Worm (Caenorhabditis elegans): ENCODE results near the gene T21C12.8.

The T21C12.8 gene

ce11 chrIII:10560296-10560695 is 7.5 kb upstream of the T21C12.8 start, which contains the start of gene rab-30:
Gene rab-30 (plus strand): TSS chrIII:10560596.
- 0 out of 2 replicates have a peak, but pooled peaks have one; percentile 33 for TF ChIP-seq hsf-1 (GFP tag; IDR thresholded peaks at IDR 0.05)
- TF ChIP-seq F57C9.4 (tag; optimal IDR thresholded peaks at IDR 0.05): no peak

ce11 chrIII:10557910-10558309 is 5.1 kb upstream of the T21C12.8 start, which contains the start of gene T21C12.4:
Gene T21C12.4 (minus strand): TSS chrIII:10558010.
- TF ChIP-seq ets-4 (GFP tag; optimal IDR thresholded peaks at IDR 0.05) (no peak), B0035.1 (tag; optimal IDR thresholded peaks at IDR 0.05) (no peak)

- TF ChIP-seq zfh-2 (GFP tag; conservative IDR thresholded peaks at IDR 0.05) (peak; percentile 61; the same call in 1 of the 2 replicates), F49E8.2 (tag; optimal IDR thresholded peaks at IDR 0.05; ENCODE audit: insufficient read depth) (no peak)
Measured at ce11 chrIII:10538757-10539213, 14.0 kb downstream of the T21C12.8 start, which contains the start of gene nlp-68. Gene nlp-68 (minus strand): TSS chrIII:10539163.

- TF ChIP-seq pbrm-1 (GFP tag; IDR thresholded peaks at IDR 0.05) (0 out of 2 replicates have a peak, but pooled peaks have one; percentile 14), Y56A3A.18 (GFP tag; IDR thresholded peaks at IDR 0.05) (0 out of 2 replicates have a peak, but pooled peaks have one; percentile 58), cebp-1 (GFP tag; IDR thresholded peaks at IDR 0.05) (no peak), cebp-1 (tag; optimal IDR thresholded peaks at IDR 0.05) (peak; percentile 37), ztf-28 (GFP tag; IDR thresholded peaks at IDR 0.05) (no peak), egl-44 (GFP tag; IDR thresholded peaks at IDR 0.05) (no peak), sptf-2 (GFP tag; optimal IDR thresholded peaks at IDR 0.05) (no peak), let-526 (GFP tag; IDR thresholded peaks at IDR 0.05) (0 out of 2 replicates have a peak, but pooled peaks have one; percentile 33), tlf-1 (GFP tag; optimal IDR thresholded peaks at IDR 0.05) (peak; percentile 9), mcd-1 (GFP tag; IDR thresholded peaks at IDR 0.05) (peak; percentile 36; the same call in 1 of the 2 replicates), nhr-90 (tag; optimal IDR thresholded peaks at IDR 0.05) (peak; percentile 26), Y53G8AR.9 (GFP tag; conservative IDR thresholded peaks at IDR 0.05) (0 out of 2 replicates have a peak, but pooled peaks have one; percentile 51), him-1 (tag; optimal IDR thresholded peaks at IDR 0.05) (no peak), dox-1 (GFP tag; IDR thresholded peaks at IDR 0.05) (peak; percentile 17; the same call in 1 of the 2 replicates), repo-1 (tag; optimal IDR thresholded peaks at IDR 0.05) (peak; percentile 55), snpc-4 (GFP tag; optimal IDR thresholded peaks at IDR 0.05) (no peak), snpc-4 (tag; optimal IDR thresholded peaks at IDR 0.05) (peak in 3 of 4 experiments; percentile 26 to 65 (median 47)), nhr-80 (tag; optimal IDR thresholded peaks at IDR 0.05) (peak; percentile 10), atf-7 (tag; optimal IDR thresholded peaks at IDR 0.05) (peak; percentile 2), madf-6 (GFP tag; IDR thresholded peaks at IDR 0.05) (no peak), hmg-1.2 (GFP tag; IDR thresholded peaks at IDR 0.05) (peak; percentile 5; the same call in 1 of the 2 replicates), lin-26 (GFP tag; IDR thresholded peaks at IDR 0.05) (0 out of 2 replicates have a peak, but pooled peaks have one; percentile 21), ztf-26 (tag; optimal IDR thresholded peaks at IDR 0.05) (peak; percentile 62), nhr-120 (GFP tag; IDR thresholded peaks at IDR 0.05) (0 out of 2 replicates have a peak, but pooled peaks have one; percentile 55), B0336.3 (GFP tag; IDR thresholded peaks at IDR 0.05) (0 out of 2 replicates have a peak, but pooled peaks have one; percentile 19)
Measured at ce11 chrIII:10537558-10537957, 15.3 kb downstream of the T21C12.8 start.

- TF ChIP-seq snpc-3.4 (tag; optimal IDR thresholded peaks at IDR 0.05) (no peak), attf-6 (GFP tag; IDR thresholded peaks at IDR 0.05) (no peak), F22D6.2 (tag; optimal IDR thresholded peaks at IDR 0.05) (no peak), madf-10 (tag; optimal IDR thresholded peaks at IDR 0.05) (no peak), repo-1 (tag; optimal IDR thresholded peaks at IDR 0.05) (peak; percentile 28), zim-3 (tag; optimal IDR thresholded peaks at IDR 0.05) (no peak), nfya-2 (GFP tag; IDR thresholded peaks at IDR 0.05) (0 out of 2 replicates have a peak, but pooled peaks have one; percentile 20), gei-17 (GFP tag; optimal IDR thresholded peaks at IDR 0.05) (no peak), dpff-1 (tag; optimal IDR thresholded peaks at IDR 0.05) (no peak), cebp-2 (GFP tag; IDR thresholded peaks at IDR 0.05) (0 out of 2 replicates have a peak, but pooled peaks have one; percentile 61), ama-1 (optimal IDR thresholded peaks at IDR 0.05) (peak; percentile 78), ama-1 (GFP tag; optimal IDR thresholded peaks at IDR 0.05) (no peak), Y53F4B.3 (GFP tag; IDR thresholded peaks at IDR 0.05) (no peak), F52B5.7 (tag; optimal IDR thresholded peaks at IDR 0.05) (no peak)
Measured at ce11 chrIII:10537003-10537402, 15.8 kb downstream of the T21C12.8 start.

All from whole organism, young adult.